Worm (Caenorhabditis elegans) whole organism, L3 larva: ENCODE results near the gene F29B9.1.

ENCODE experiments used
- R02D3.7 ChIP-seq: fragments of 150-350 bp; optimal IDR thresholded peaks from 2 replicates; lab custom pipeline; 2014; ENCODE audit warnings: missing biosample characterization, missing genetic modification characterization
- egl-5 ChIP-seq: fragments of 150-350 bp; optimal IDR thresholded peaks from 2 replicates; lab custom pipeline; 2017; ENCODE audit warnings: missing biosample characterization, missing genetic modification reagents, missing genetic modification characterization, inconsistent platforms
- mdl-1 ChIP-seq: fragments of 150-350 bp; optimal IDR thresholded peaks from 2 replicates; lab custom pipeline; 2014; ENCODE audit warnings: missing biosample characterization, missing genetic modification characterization
- sea-2 ChIP-seq: fragments of 150-350 bp; sonication (generic microtip); optimal IDR thresholded peaks from 4 replicates; lab custom pipeline; 2014; ENCODE audit warnings: missing biosample characterization, missing genetic modification reagents, missing genetic modification characterization
- snpc-4 ChIP-seq: fragments of 150-350 bp; optimal IDR thresholded peaks from 2 replicates; lab custom pipeline; 2014; ENCODE audit warnings: missing biosample characterization, missing genetic modification characterization
- tbx-2 ChIP-seq: sonication (generic microtip); optimal IDR thresholded peaks from 2 replicates; lab custom pipeline; 2016; ENCODE audit warnings: mild to moderate bottlenecking, missing genetic modification characterization, missing compliant biosample characterization
- ztf-11 ChIP-seq: fragments of 150-350 bp; optimal IDR thresholded peaks from 2 replicates; lab custom pipeline; 2014; ENCODE audit warnings: missing biosample characterization, missing genetic modification characterization

- TF ChIP-seq egl-5 (tag; lab: Kevin White, UChicago) (no peak), sea-2 (GFP tag; lab: Kevin White, UChicago) (no peak), R02D3.7 (no peak), ztf-11 (tag; lab: Kevin White, UChicago) (no peak), tbx-2 (tag; lab: Kevin White, UChicago) (no peak), mdl-1 (tag; lab: Kevin White, UChicago) (no peak), snpc-4 (tag; lab: Kevin White, UChicago) (no peak)
These were observed 12.8 kb upstream of the F29B9.1 start, which contains the start of gene F29B9.5 for ce11 chrIV:4652365-4652844.
